Worm (Caenorhabditis elegans): ENCODE data around the gene mltn-11.

DNA sequence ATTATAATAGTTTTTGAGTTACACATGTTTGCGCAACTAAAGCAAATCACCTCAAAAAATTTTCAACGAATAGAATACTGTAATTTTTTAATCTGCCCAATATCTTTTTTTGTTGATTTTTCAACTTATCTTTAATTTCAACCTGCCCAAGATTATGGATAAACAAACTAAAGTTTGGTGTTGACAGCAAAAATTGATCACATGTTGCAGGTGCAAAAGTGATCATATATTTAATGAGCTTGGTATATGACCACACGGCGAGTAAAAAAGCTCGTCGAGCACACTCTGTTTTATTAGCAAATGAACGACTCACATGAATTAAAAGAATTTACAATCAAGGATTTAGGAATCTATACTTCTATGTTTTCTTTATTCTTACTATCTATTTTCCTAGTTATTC lies 39.6 kb downstream of the mltn-11 start, which contains the start of gene srz-1:
- TF ChIP-seq ama-1 (optimal IDR thresholded peaks at IDR 0.05): no peak
- TF ChIP-seq hmbx-1 (tag; optimal IDR thresholded peaks at IDR 0.05): no peak

Data from whole organism, early embryonic.